Fruit fly (Drosophila melanogaster): ENCODE data around the gene Tango6.
A peak's percentile ranks its signal among the peaks of the same experiment; 100 is the strongest.

Tango6 gene

dm6 chr2L:18965367-18966213 lies 3.2 kb upstream of the Tango6 start (continued):
- peak; percentile 43 for TF ChIP-seq cwo (GFP tag; optimal IDR thresholded peaks at IDR 0.05)
- TF ChIP-seq Deaf1 (tag; optimal IDR thresholded peaks at IDR 0.05) = peak; percentile 1
- peak; percentile 46 for TF ChIP-seq scrt (GFP tag; optimal IDR thresholded peaks at IDR 0.05)
- no peak for TF ChIP-seq Hr39 (optimal IDR thresholded peaks at IDR 0.05)
- TF ChIP-seq pita (GFP tag; optimal IDR thresholded peaks at IDR 0.05) = no peak
- TF ChIP-seq CG10543 (GFP tag; optimal IDR thresholded peaks at IDR 0.05) = peak; percentile 13
- TF ChIP-seq jumu (GFP tag; optimal IDR thresholded peaks at IDR 0.05) = no peak
- TF ChIP-seq CG3847 (GFP tag; IDR thresholded peaks at IDR 0.05) = peak; percentile 41
- TF ChIP-seq CG9932 (GFP tag; IDR thresholded peaks at IDR 0.05) = peak; percentile 19; the same call in 1 of the 2 replicates
- peak; percentile 61 for TF ChIP-seq CG18599 (GFP tag; optimal IDR thresholded peaks at IDR 0.05)
- peak in 1 of 2 experiments; percentile 5 for TF ChIP-seq crp (GFP tag; optimal IDR thresholded peaks at IDR 0.05)
- peak; percentile 70 for TF ChIP-seq sd (tag; optimal IDR thresholded peaks at IDR 0.05)
- peak; percentile 37 for TF ChIP-seq Nf-YB (GFP tag; optimal IDR thresholded peaks at IDR 0.05)
- TF ChIP-seq Taf1 (GFP tag; IDR thresholded peaks at IDR 0.05) = peak; percentile 56
- TF ChIP-seq dm (GFP tag; optimal IDR thresholded peaks at IDR 0.05) = no peak
- peak; percentile 57; the same call in 1 of the 2 replicates for TF ChIP-seq Atf6 (GFP tag; IDR thresholded peaks at IDR 0.05)
- no peak for TF ChIP-seq trem (tag; optimal IDR thresholded peaks at IDR 0.05)
- peak; percentile 37 for TF ChIP-seq CG9817 (tag; optimal IDR thresholded peaks at IDR 0.05)
- TF ChIP-seq btn (GFP tag; optimal IDR thresholded peaks at IDR 0.05) = no peak
- TF ChIP-seq CG17568 (GFP tag; optimal IDR thresholded peaks at IDR 0.05) = peak; percentile 48
- TF ChIP-seq Sry-δ (GFP tag; optimal IDR thresholded peaks at IDR 0.05) = no peak
- TF ChIP-seq CG15514 (GFP tag; optimal IDR thresholded peaks at IDR 0.05) = peak; percentile 39
- peak; percentile 14 for TF ChIP-seq CG12219 (GFP tag; optimal IDR thresholded peaks at IDR 0.05)
- no peak for TF ChIP-seq CG8478 (optimal IDR thresholded peaks at IDR 0.05)
- TF ChIP-seq ac (GFP tag; optimal IDR thresholded peaks at IDR 0.05) = no peak
- TF ChIP-seq ci (GFP tag; IDR thresholded peaks at IDR 0.05) = 0 out of 3 replicates have a peak, but pooled peaks have one; percentile 36
- TF ChIP-seq oc (tag; optimal IDR thresholded peaks at IDR 0.05) = no peak
- TF ChIP-seq run (tag; optimal IDR thresholded peaks at IDR 0.05) = no peak
- TF ChIP-seq H15 (GFP tag; IDR thresholded peaks at IDR 0.05) = no peak
- peak; percentile 84 for TF ChIP-seq mirr (GFP tag; optimal IDR thresholded peaks at IDR 0.05)
- TF ChIP-seq MBD-R2 (GFP tag; IDR thresholded peaks at IDR 0.05) = no peak
- 0 out of 2 replicates have a peak, but pooled peaks have one; percentile 44 for TF ChIP-seq vvl (GFP tag; IDR thresholded peaks at IDR 0.05)
- peak; percentile 75 for TF ChIP-seq kah (GFP tag; optimal IDR thresholded peaks at IDR 0.05)
- peak; percentile 32 for TF ChIP-seq dmrt99B (tag; optimal IDR thresholded peaks at IDR 0.05)
- no peak for TF ChIP-seq Max (GFP tag; optimal IDR thresholded peaks at IDR 0.05)
- TF ChIP-seq CG10321 (GFP tag; IDR thresholded peaks at IDR 0.05) = no peak
- peak; percentile 16 for TF ChIP-seq dmrt11E (tag; optimal IDR thresholded peaks at IDR 0.05)
- TF ChIP-seq Aef1 (GFP tag; IDR thresholded peaks at IDR 0.05) = peak; percentile 9; the same call in 1 of the 3 replicates
- no peak for TF ChIP-seq CG30403 (GFP tag; optimal IDR thresholded peaks at IDR 0.05)
- TF ChIP-seq gro (GFP tag; optimal IDR thresholded peaks at IDR 0.05) = no peak
- TF ChIP-seq klu (GFP tag; IDR thresholded peaks at IDR 0.05) = 0 out of 2 replicates have a peak, but pooled peaks have one; percentile 6
- TF ChIP-seq hb (GFP tag; IDR thresholded peaks at IDR 0.05; ENCODE audit: partially characterized antibody) = no peak
- no peak for TF ChIP-seq Optix (GFP tag; IDR thresholded peaks at IDR 0.05)
- TF ChIP-seq Fer1 (GFP tag; optimal IDR thresholded peaks at IDR 0.05) = peak; percentile 54
- TF ChIP-seq CG12391 (tag; optimal IDR thresholded peaks at IDR 0.05) = no peak
- no peak for TF ChIP-seq CG7928 (GFP tag; optimal IDR thresholded peaks at IDR 0.05)
- peak; percentile 23; the same call in 1 of the 2 replicates for TF ChIP-seq Ravus (GFP tag; IDR thresholded peaks at IDR 0.05)
- peak; percentile 6 for TF ChIP-seq B-H2 (GFP tag; optimal IDR thresholded peaks at IDR 0.05)
- TF ChIP-seq hth (optimal IDR thresholded peaks at IDR 0.05) = no peak
